Fruit fly (Drosophila melanogaster): Measurements from ENCODE around the gene Ctl2.
A peak's percentile ranks its signal among the peaks of the same experiment; 100 is the strongest.

Gene Ctl2

dm6 chr3R:29112398-29113150 lies 10.6 kb upstream of the Ctl2 start, which contains the start of the genes alpha-Man-Ib and Pdhb (continued):
- TF ChIP-seq wdn (GFP tag; IDR thresholded peaks at IDR 0.05) (0 out of 2 replicates have a peak, but pooled peaks have one; percentile 38), salm (tag; optimal IDR thresholded peaks at IDR 0.05) (peak; percentile 48), sens-2 (GFP tag; IDR thresholded peaks at IDR 0.05) (peak; percentile 57; the same call in 1 of the 2 replicates), CG8924 (tag; optimal IDR thresholded peaks at IDR 0.05) (peak; percentile 66), CG17829 (tag; optimal IDR thresholded peaks at IDR 0.05) (peak; percentile 80), CG6813 (GFP tag; optimal IDR thresholded peaks at IDR 0.05) (peak; percentile 51), HmgZ (tag; optimal IDR thresholded peaks at IDR 0.05) (peak; percentile 75), ham (GFP tag; IDR thresholded peaks at IDR 0.05) (0 out of 2 replicates have a peak, but pooled peaks have one; percentile 34), CG9932 (GFP tag; IDR thresholded peaks at IDR 0.05) (peak; percentile 93), tna (GFP tag; IDR thresholded peaks at IDR 0.05; ENCODE audit: partially characterized antibody) (no peak), dmrt99B (tag; optimal IDR thresholded peaks at IDR 0.05) (no peak), da (GFP tag; optimal IDR thresholded peaks at IDR 0.05) (no peak), D19A (tag; optimal IDR thresholded peaks at IDR 0.05) (no peak), cad (GFP tag; optimal IDR thresholded peaks at IDR 0.05) (no peak), HmgD (GFP tag; optimal IDR thresholded peaks at IDR 0.05) (peak; percentile 49), fd96Cb (tag; optimal IDR thresholded peaks at IDR 0.05) (peak; percentile 70), cwo (GFP tag; optimal IDR thresholded peaks at IDR 0.05) (peak; percentile 25), Blimp-1 (GFP tag; optimal IDR thresholded peaks at IDR 0.05) (no peak), Ets65A (GFP tag) (peak; percentile 91), CG9437 (GFP tag; optimal IDR thresholded peaks at IDR 0.05) (peak; percentile 80), Lhr (GFP tag; optimal IDR thresholded peaks at IDR 0.05) (no peak), NFAT (GFP tag; IDR thresholded peaks at IDR 0.05) (peak; percentile 83), CG34376 (GFP tag; optimal IDR thresholded peaks at IDR 0.05) (no peak), CG6272 (GFP tag; IDR thresholded peaks at IDR 0.05) (peak; percentile 78), ftz-f1 (GFP tag; optimal IDR thresholded peaks at IDR 0.05) (no peak), CG12769 (tag; optimal IDR thresholded peaks at IDR 0.05) (no peak), dysf (GFP tag; IDR thresholded peaks at IDR 0.05) (peak; percentile 81), tap (tag; optimal IDR thresholded peaks at IDR 0.05) (no peak), tup (GFP tag; optimal IDR thresholded peaks at IDR 0.05) (peak; percentile 59), CG10543 (GFP tag; optimal IDR thresholded peaks at IDR 0.05) (peak; percentile 87), sqz (GFP tag; optimal IDR thresholded peaks at IDR 0.05) (no peak), Awh (GFP tag; IDR thresholded peaks at IDR 0.05) (peak; percentile 43; the same call in 1 of the 2 replicates), hbn (GFP tag; IDR thresholded peaks at IDR 0.05; ENCODE audit: partially characterized antibody) (no peak), unc-4 (GFP tag; IDR thresholded peaks at IDR 0.05; ENCODE audit: partially characterized antibody) (0 out of 2 replicates have a peak, but pooled peaks have one; percentile 38), Mrtf (GFP tag; IDR thresholded peaks at IDR 0.05) (peak; percentile 75; the same call in 2 of the 3 replicates), eyg (GFP tag; optimal IDR thresholded peaks at IDR 0.05) (no peak), YL-1 (GFP tag; optimal IDR thresholded peaks at IDR 0.05) (peak; percentile 67), Stat92E (GFP tag; optimal IDR thresholded peaks at IDR 0.05) (peak in 1 of 3 experiments; percentile 11), nerfin-1 (tag; optimal IDR thresholded peaks at IDR 0.05) (peak; percentile 84), chn (GFP tag; optimal IDR thresholded peaks at IDR 0.05) (peak; percentile 66), CkIIα-i1 (GFP tag; IDR thresholded peaks at IDR 0.05) (no peak), sug (tag; optimal IDR thresholded peaks at IDR 0.05) (peak; percentile 74), Xrp1 (GFP tag; IDR thresholded peaks at IDR 0.05) (peak; percentile 80), Chrac-16 (GFP tag; optimal IDR thresholded peaks at IDR 0.05) (peak; percentile 79), gt (GFP tag; IDR thresholded peaks at IDR 0.05) (peak; percentile 32; the same call in 1 of the 2 replicates), CG6791 (GFP tag; IDR thresholded peaks at IDR 0.05; ENCODE audit: partially characterized antibody) (no peak), pan (optimal IDR thresholded peaks at IDR 0.05) (no peak), pan (GFP tag; optimal IDR thresholded peaks at IDR 0.05 in 1 of 2, IDR thresholded peaks at IDR 0.05 in 1 of 2) (peak in 1 of 2 experiments; percentile 77), kay (GFP tag; optimal IDR thresholded peaks at IDR 0.05) (peak; percentile 59)
